Fruit fly (Drosophila melanogaster) whole organism, adult: ENCODE data around the gene CG31220.

Source experiments
- CG11617 ChIP-seq: fragments of 200-800 bp; sonication (Bioruptor generic); optimal IDR thresholded peaks from 2 replicates; lab custom pipeline; 2017; ENCODE audit warnings: mild to moderate bottlenecking, missing biosample characterization, missing genetic modification reagents, missing genetic modification characterization
- CG12768 ChIP-seq: fragments of 200-800 bp; sonication (Bioruptor generic); optimal IDR thresholded peaks from 2 replicates; lab custom pipeline; 2017; ENCODE audit warnings: missing biosample characterization, missing genetic modification characterization, mild to moderate bottlenecking, moderate library complexity, missing genetic modification reagents
- CG14711 ChIP-seq: fragments of 200-800 bp; sonication (Bioruptor generic); optimal IDR thresholded peaks from 2 replicates; lab custom pipeline; 2018; ENCODE audit warnings: missing biosample characterization, mild to moderate bottlenecking, missing genetic modification characterization, moderate library complexity
- CG1620 ChIP-seq: fragments of 200-800 bp; sonication (Bioruptor generic); optimal IDR thresholded peaks from 2 replicates; lab custom pipeline; 2016; ENCODE audit warnings: missing biosample characterization, missing genetic modification characterization
- CG33017 ChIP-seq: fragments of 200-800 bp; sonication (Bioruptor generic); optimal IDR thresholded peaks from 2 replicates; lab custom pipeline; 2018; ENCODE audit warnings: missing biosample characterization, mild to moderate bottlenecking, missing genetic modification characterization, moderate library complexity
- CG5204 ChIP-seq: fragments of 200-800 bp; sonication (Bioruptor generic); optimal IDR thresholded peaks from 2 replicates; lab custom pipeline; 2016; ENCODE audit warnings: missing biosample characterization, missing genetic modification characterization
- CG7045 ChIP-seq: fragments of 200-800 bp; sonication (Bioruptor generic); optimal IDR thresholded peaks from 2 replicates; lab custom pipeline; 2017; ENCODE audit warnings: missing biosample characterization, mild to moderate bottlenecking, missing genetic modification characterization
- CG7101 ChIP-seq: fragments of 200-800 bp; sonication (Bioruptor generic); optimal IDR thresholded peaks from 2 replicates; lab custom pipeline; 2018; ENCODE audit warnings: missing biosample characterization, mild to moderate bottlenecking, missing genetic modification characterization, moderate library complexity
- Clk ChIP-seq: fragments of 200-800 bp; sonication (Bioruptor generic); optimal IDR thresholded peaks from 2 replicates; lab custom pipeline; 2017; ENCODE audit warnings: missing biosample characterization, missing genetic modification characterization
- Crg-1 ChIP-seq: fragments of 200-800 bp; sonication (Bioruptor generic); optimal IDR thresholded peaks from 2 replicates; lab custom pipeline; 2016; ENCODE audit warnings: missing biosample characterization, missing genetic modification characterization
- Hr96 ChIP-seq: fragments of 200-800 bp; sonication (Bioruptor generic); optimal IDR thresholded peaks from 2 replicates; lab custom pipeline; 2016; ENCODE audit warnings: missing biosample characterization, missing genetic modification characterization
- Mnt ChIP-seq: fragments of 200-800 bp; sonication (Bioruptor generic); optimal IDR thresholded peaks from 2 replicates; lab custom pipeline; 2016; ENCODE audit warnings: missing biosample characterization, mild to moderate bottlenecking, missing genetic modification characterization
- bab1 ChIP-seq: fragments of 200-800 bp; sonication (Bioruptor generic); optimal IDR thresholded peaks from 3 replicates; lab custom pipeline; 2019; ENCODE audit warnings: missing biosample characterization, mild to moderate bottlenecking, missing genetic modification characterization, moderate library complexity
- cic ChIP-seq: fragments of 200-800 bp; sonication (Bioruptor generic); optimal IDR thresholded peaks from 2 replicates; lab custom pipeline; 2017; ENCODE audit warnings: missing biosample characterization, mild to moderate bottlenecking, missing genetic modification characterization, moderate library complexity
- cnc ChIP-seq, 2 experiments: fragments of >200 bp; optimal IDR thresholded peaks; 2 replicates each; lab custom pipeline; 2017
- kay ChIP-seq: fragments of 200-800 bp; sonication (Bioruptor generic); peaks from one replicate; lab custom pipeline; 2016; ENCODE audit warnings: missing biosample characterization, missing genetic modification characterization, borderline replicate concordance
- ovo ChIP-seq: fragments of 200-800 bp; sonication (Bioruptor generic); optimal IDR thresholded peaks from 2 replicates; lab custom pipeline; 2016; ENCODE audit warnings: missing biosample characterization, missing genetic modification characterization
- pad ChIP-seq: fragments of 200-800 bp; sonication (Bioruptor generic); optimal IDR thresholded peaks from 3 replicates; lab custom pipeline; 2017; ENCODE audit warnings: missing biosample characterization, missing genetic modification characterization, mild to moderate bottlenecking, moderate library complexity, missing genetic modification reagents
- tj ChIP-seq: fragments of 200-800 bp; sonication (Bioruptor generic); optimal IDR thresholded peaks from 3 replicates; lab custom pipeline; 2017; ENCODE audit warnings: missing biosample characterization, mild to moderate bottlenecking, missing genetic modification characterization, moderate library complexity
- toe ChIP-seq: fragments of 200-800 bp; sonication (Bioruptor generic); optimal IDR thresholded peaks from 2 replicates; lab custom pipeline; 2016; ENCODE audit warnings: missing biosample characterization, missing genetic modification characterization

The CG31220 gene

DNA sequence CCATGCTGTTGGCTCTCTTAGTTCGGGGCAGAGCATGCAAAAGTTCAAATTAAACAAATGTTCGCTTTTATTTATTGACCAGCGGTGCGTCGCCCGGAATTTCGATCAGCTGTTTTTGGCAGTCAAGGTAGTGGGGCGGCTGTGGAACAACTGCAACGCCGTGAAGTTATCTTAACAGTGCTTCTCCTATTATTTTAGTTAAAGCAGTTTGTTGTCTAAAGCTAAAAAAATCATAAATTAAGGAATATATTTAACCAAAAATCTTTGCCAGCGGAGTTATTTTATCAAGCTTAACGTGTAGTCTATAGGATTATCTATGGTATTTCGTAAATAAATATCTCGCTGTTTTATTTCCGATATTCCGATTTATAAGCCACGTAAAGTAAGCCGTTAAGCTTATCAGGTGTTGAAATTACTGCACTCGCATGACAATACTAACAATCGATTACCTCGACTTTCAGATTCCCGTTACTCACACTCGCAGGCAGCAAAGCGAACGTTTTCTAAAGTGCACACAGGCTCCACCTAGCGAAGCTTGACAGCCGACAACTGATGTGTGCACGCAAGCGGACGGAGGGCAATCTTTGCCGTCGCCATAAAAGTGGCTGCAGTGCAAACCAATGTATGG, at the start of gene CG31220, which contains the start of gene CG6195:
TSS of gene CG31220 (plus strand) at position 199 of the 628 bp plus-strand sequence.
TSS of gene CG6195 (minus strand) at position 122 of the 628 bp plus-strand sequence.
- TF ChIP-seq cic (GFP tag; lab: Kevin White, UChicago) (no peak), Crg-1 (no peak), CG12768 (GFP tag; lab: Kevin White, UChicago) (no peak), cnc (optimal IDR thresholded peaks at IDR 0.05; lab: Kevin White, UChicago) (no peak), Hr96 (GFP tag; lab: Kevin White, UChicago) (peak; percentile 48), CG1620 (GFP tag; lab: Kevin White, UChicago) (no peak), CG7045 (GFP tag; lab: Kevin White, UChicago) (no peak), ovo (GFP tag; lab: Kevin White, UChicago) (peak; percentile 93), CG5204 (GFP tag; lab: Kevin White, UChicago) (no peak), Clk (GFP tag; lab: Kevin White, UChicago) (no peak), CG11617 (GFP tag; lab: Kevin White, UChicago) (peak; percentile 36), bab1 (GFP tag; lab: Kevin White, UChicago) (peak; percentile 66), CG7101 (tag; lab: Kevin White, UChicago) (no peak), toe (GFP tag; lab: Kevin White, UChicago) (peak; percentile 51), kay (GFP tag; lab: Kevin White, UChicago) (no peak), Mnt (peak; percentile 2), CG14711 (tag; lab: Kevin White, UChicago) (no peak), pad (GFP tag; lab: Kevin White, UChicago) (no peak), CG33017 (tag; lab: Kevin White, UChicago) (no peak), tj (peak; percentile 56)

- no peak for TF ChIP-seq CG14711 (tag; lab: Kevin White, UChicago)
- no peak for TF ChIP-seq pad (GFP tag; lab: Kevin White, UChicago)
- no peak for TF ChIP-seq CG12768 (GFP tag; lab: Kevin White, UChicago)
- no peak for TF ChIP-seq bab1 (GFP tag; lab: Kevin White, UChicago)
- no peak for TF ChIP-seq CG5204 (GFP tag; lab: Kevin White, UChicago)
- TF ChIP-seq cnc (optimal IDR thresholded peaks at IDR 0.05; lab: Kevin White, UChicago): no peak
- no peak for TF ChIP-seq Crg-1
- TF ChIP-seq Hr96 (GFP tag; lab: Kevin White, UChicago): no peak
- no peak for TF ChIP-seq CG7045 (GFP tag; lab: Kevin White, UChicago)
- TF ChIP-seq toe (GFP tag; lab: Kevin White, UChicago): no peak
- no peak for TF ChIP-seq cic (GFP tag; lab: Kevin White, UChicago)
- no peak for TF ChIP-seq tj
- no peak for TF ChIP-seq CG11617 (GFP tag; lab: Kevin White, UChicago)
- TF ChIP-seq Clk (GFP tag; lab: Kevin White, UChicago): no peak
- no peak for TF ChIP-seq ovo (GFP tag; lab: Kevin White, UChicago)
- no peak for TF ChIP-seq kay (GFP tag; lab: Kevin White, UChicago)
These were observed 49.4 kb upstream of the CG31220 start, which contains the start of gene Cpr92A for dm6 chr3R:19598855-19599254. Gene Cpr92A, minus strand, starts transcription at chr3R:19598955.

DNA sequence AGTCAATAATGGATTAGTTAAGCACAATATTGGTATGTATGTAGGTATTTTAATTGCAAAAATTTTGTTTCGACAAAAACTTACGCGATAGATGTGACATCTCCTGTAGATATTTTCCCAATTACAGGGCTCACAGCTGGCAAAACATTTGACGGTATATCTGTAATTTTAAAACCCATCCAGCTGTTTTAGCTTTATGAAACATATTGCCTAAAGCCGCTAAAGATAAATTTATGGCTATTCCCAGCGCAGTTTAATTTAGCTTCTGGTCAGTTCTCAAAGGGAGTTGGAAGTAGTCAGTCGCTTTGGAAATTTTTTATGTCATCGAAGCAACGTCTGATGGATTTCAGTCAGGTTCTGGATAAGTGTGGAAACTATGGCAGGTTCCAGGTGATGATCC, 48.0 kb upstream of the CG31220 start, which contains the start of gene CG7333:
TSS of gene CG7333 (plus strand) at position 301 of the 400 bp plus-strand sequence.
- no peak for TF ChIP-seq cic (GFP tag; lab: Kevin White, UChicago)

DNA sequence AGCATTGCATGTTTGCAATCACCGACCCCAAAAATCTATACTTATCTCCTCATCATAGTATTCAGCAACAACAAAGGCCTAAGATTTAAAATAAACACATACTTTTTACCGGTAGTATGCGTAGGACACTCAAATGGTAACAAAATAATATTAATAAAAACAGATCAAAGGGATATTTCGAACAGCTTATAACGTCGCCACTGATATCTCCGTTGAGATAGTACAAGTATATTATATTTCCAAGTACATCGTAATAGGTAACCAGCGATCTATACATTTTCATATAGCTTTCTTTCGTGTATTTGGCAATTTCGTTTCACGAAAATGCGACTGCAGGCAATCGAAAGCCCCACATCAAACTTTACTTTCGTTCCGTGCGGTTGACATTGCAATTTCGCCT, 45.3 kb upstream of the CG31220 start, which contains the start of gene CG7342:
TSS of gene CG7342 (plus strand) at position 380 of the 400 bp plus-strand sequence.
- TF ChIP-seq pad (GFP tag; lab: Kevin White, UChicago) (no peak), ovo (GFP tag; lab: Kevin White, UChicago) (no peak), tj (no peak), Crg-1 (no peak), CG7101 (tag; lab: Kevin White, UChicago) (no peak), Mnt (no peak), CG5204 (GFP tag; lab: Kevin White, UChicago) (no peak), toe (GFP tag; lab: Kevin White, UChicago) (no peak)

dm6 chr3R:19606954-19607353, 41.3 kb upstream of the CG31220 start, which contains the start of gene CG17751:
Gene CG17751, plus strand, starts transcription at chr3R:19607254.
- no peak for TF ChIP-seq CG12768 (GFP tag; lab: Kevin White, UChicago)

dm6 chr3R:19609925-19610324, 38.4 kb upstream of the CG31220 start, which contains the start of gene CG17752:
Gene CG17752, plus strand, starts transcription at chr3R:19610225.
- no peak for TF ChIP-seq Crg-1
- TF ChIP-seq CG5204 (GFP tag; lab: Kevin White, UChicago): no peak
- no peak for TF ChIP-seq CG14711 (tag; lab: Kevin White, UChicago)
- no peak for TF ChIP-seq kay (GFP tag; lab: Kevin White, UChicago)
- no peak for TF ChIP-seq tj
- no peak for TF ChIP-seq CG33017 (tag; lab: Kevin White, UChicago)
- TF ChIP-seq CG11617 (GFP tag; lab: Kevin White, UChicago): no peak
- no peak for TF ChIP-seq Mnt
- no peak for TF ChIP-seq toe (GFP tag; lab: Kevin White, UChicago)
- no peak for TF ChIP-seq bab1 (GFP tag; lab: Kevin White, UChicago)
- TF ChIP-seq CG7101 (tag; lab: Kevin White, UChicago): no peak
- TF ChIP-seq CG7045 (GFP tag; lab: Kevin White, UChicago): no peak
- no peak for TF ChIP-seq ovo (GFP tag; lab: Kevin White, UChicago)
- no peak for TF ChIP-seq CG1620 (GFP tag; lab: Kevin White, UChicago)
